Worm (Caenorhabditis elegans): ENCODE data around the gene ptrg-1.

ptrg-1 gene

ce11 chrIV:10194345-10194744 is at the start of gene ptrg-1:
Gene ptrg-1, minus strand, starts transcription at chrIV:10194445.
- no peak for TF ChIP-seq nhr-111 (GFP tag; optimal IDR thresholded peaks at IDR 0.05)
- peak; percentile 3 for TF ChIP-seq aha-1 (tag)

DNA sequence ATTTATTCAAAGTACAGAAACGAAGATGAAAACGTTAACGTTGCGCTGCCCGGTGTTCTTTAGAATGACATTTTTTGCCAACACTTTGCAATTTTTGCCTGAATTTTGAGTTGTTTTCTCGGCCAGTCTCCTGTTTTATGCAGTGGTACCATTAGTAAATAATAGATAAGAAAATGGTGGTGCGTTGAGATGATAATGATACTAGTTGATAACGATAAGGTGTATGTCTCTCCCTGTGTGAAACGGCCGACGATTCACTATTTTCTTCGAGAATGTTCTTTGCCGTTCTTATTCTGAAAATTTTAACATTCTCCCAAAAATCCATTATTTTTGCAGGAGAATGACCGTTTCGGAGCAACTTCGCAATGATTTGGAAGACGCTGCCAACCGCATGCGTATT is 49.0 kb upstream of the ptrg-1 start, which contains the start of gene tkt-1:
Gene tkt-1, plus strand, starts transcription at position 337 of the 400 bp plus-strand sequence.
- peak; percentile 14 for TF ChIP-seq T20F7.1 (GFP tag; optimal IDR thresholded peaks at IDR 0.05)
- peak; percentile 49 for TF ChIP-seq hlh-11 (tag; optimal IDR thresholded peaks at IDR 0.05)
- no peak for TF ChIP-seq fkh-10 (GFP tag; optimal IDR thresholded peaks at IDR 0.05)
- TF ChIP-seq hlh-30 (tag; optimal IDR thresholded peaks at IDR 0.05; ENCODE audit: insufficient read depth), result peak; percentile 21
- no peak for TF ChIP-seq Y105C5A.15 (GFP tag; IDR thresholded peaks at IDR 0.05)
- TF ChIP-seq ztf-11 (tag; optimal IDR thresholded peaks at IDR 0.05), result no peak
- TF ChIP-seq tra-1 (GFP tag; IDR thresholded peaks at IDR 0.05), result 0 out of 2 replicates have a peak, but pooled peaks have one; percentile 18
- no peak for TF ChIP-seq snpc-1.2 (GFP tag; IDR thresholded peaks at IDR 0.05)
- no peak for TF ChIP-seq nhr-41 (GFP tag; IDR thresholded peaks at IDR 0.05)
- peak; percentile 19; the same call in 1 of the 2 replicates for TF ChIP-seq php-3 (GFP tag; IDR thresholded peaks at IDR 0.05)
- TF ChIP-seq dmd-6 (GFP tag; IDR thresholded peaks at IDR 0.05), result peak; percentile 72
- peak; percentile 36 for TF ChIP-seq nhr-10 (tag; optimal IDR thresholded peaks at IDR 0.05)
- peak; percentile 67 for TF ChIP-seq nhr-28 (tag; optimal IDR thresholded peaks at IDR 0.05)
- TF ChIP-seq nhr-11 (tag; optimal IDR thresholded peaks at IDR 0.05), result no peak
- peak; percentile 23 for TF ChIP-seq lin-38 (GFP tag; IDR thresholded peaks at IDR 0.05)
- TF ChIP-seq unc-130 (GFP tag; optimal IDR thresholded peaks at IDR 0.05), result no peak
- peak; percentile 2 for TF ChIP-seq mep-1 (tag; optimal IDR thresholded peaks at IDR 0.05)
- peak; percentile 25 for TF ChIP-seq nhr-77 (tag; optimal IDR thresholded peaks at IDR 0.05)
- TF ChIP-seq lin-13 (GFP tag; optimal IDR thresholded peaks at IDR 0.05), result peak; percentile 10
- TF ChIP-seq lin-39 (tag; optimal IDR thresholded peaks at IDR 0.05), result no peak
- 0 out of 2 replicates have a peak, but pooled peaks have one; percentile 41 for TF ChIP-seq Y75B8A.6 (GFP tag; IDR thresholded peaks at IDR 0.05)
- TF ChIP-seq ceh-82 (tag; optimal IDR thresholded peaks at IDR 0.05), result no peak
- no peak for TF ChIP-seq daf-16 (GFP tag; optimal IDR thresholded peaks at IDR 0.05)
- TF ChIP-seq daf-16 (tag; optimal IDR thresholded peaks at IDR 0.05), result peak; percentile 94
- peak; percentile 25 for TF ChIP-seq nhr-48 (tag; optimal IDR thresholded peaks at IDR 0.05)
- peak; percentile 52 for TF ChIP-seq dve-1 (tag; optimal IDR thresholded peaks at IDR 0.05; ENCODE audit: insufficient read depth)
- TF ChIP-seq R02D3.7 (tag; optimal IDR thresholded peaks at IDR 0.05), result no peak
- TF ChIP-seq lsy-2 (tag; optimal IDR thresholded peaks at IDR 0.05), result peak in 1 of 2 experiments; percentile 9
- peak; percentile 71 for TF ChIP-seq pqm-1 (tag; optimal IDR thresholded peaks at IDR 0.05)
- TF ChIP-seq tag-97 (GFP tag; IDR thresholded peaks at IDR 0.05), result no peak

DNA sequence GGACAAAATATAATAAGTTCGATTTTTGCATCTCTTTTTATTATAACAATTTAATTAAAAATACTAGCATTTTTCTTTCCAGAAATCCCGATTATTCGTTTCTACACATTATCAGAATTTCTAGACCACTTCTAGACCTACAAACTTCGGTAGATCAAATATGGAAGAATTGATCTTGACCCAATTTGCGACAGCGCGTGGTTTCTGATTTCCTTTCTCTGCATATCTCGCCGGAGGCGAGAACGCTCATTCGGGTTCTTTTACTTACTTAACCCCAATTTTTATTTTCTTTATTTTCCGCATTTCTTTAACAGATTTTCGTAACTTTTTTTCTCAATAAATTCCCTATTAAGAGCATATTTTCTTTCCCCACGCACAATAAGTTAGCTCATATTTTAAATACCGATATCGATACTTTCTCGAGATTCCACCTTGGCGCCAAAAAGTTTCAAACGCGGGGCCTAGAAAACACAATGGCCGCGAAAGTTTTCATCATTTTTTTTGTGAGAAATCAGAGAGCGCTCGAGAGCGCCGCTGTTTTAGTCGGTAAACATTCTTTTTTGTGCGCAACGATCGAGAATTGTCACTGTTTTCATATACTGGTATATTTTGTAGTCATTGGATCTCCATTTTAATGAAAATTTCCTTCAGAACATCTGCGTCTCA is 48.3 kb upstream of the ptrg-1 start:
- TF ChIP-seq nhr-28 (tag; optimal IDR thresholded peaks at IDR 0.05) (peak; percentile 53), dpl-1 (GFP tag; optimal IDR thresholded peaks at IDR 0.05) (peak; percentile 71), ama-1 (optimal IDR thresholded peaks at IDR 0.05) (no peak), F26F4.8 (GFP tag; conservative IDR thresholded peaks at IDR 0.05) (no peak), aha-1 (tag) (no peak), hmg-1.1 (GFP tag; IDR thresholded peaks at IDR 0.05) (0 out of 2 replicates have a peak, but pooled peaks have one; percentile 5), nhr-42 (GFP tag; IDR thresholded peaks at IDR 0.05) (no peak), duxl-1 (tag; optimal IDR thresholded peaks at IDR 0.05; ENCODE audit: poor library complexity) (no peak), attf-4 (tag; optimal IDR thresholded peaks at IDR 0.05) (no peak), unc-130 (GFP tag; optimal IDR thresholded peaks at IDR 0.05) (peak; percentile 32), mxl-2 (GFP tag; conservative IDR thresholded peaks at IDR 0.05) (no peak), zfp-2 (tag; optimal IDR thresholded peaks at IDR 0.05) (no peak), mes-2 (tag; optimal IDR thresholded peaks at IDR 0.05; ENCODE audit: poor library complexity, severe bottlenecking) (peak; percentile 83), lsy-2 (tag; optimal IDR thresholded peaks at IDR 0.05) (no peak), nhr-6 (tag; optimal IDR thresholded peaks at IDR 0.05) (peak; percentile 6), pqm-1 (tag; optimal IDR thresholded peaks at IDR 0.05) (no peak), Y75B8A.6 (GFP tag; IDR thresholded peaks at IDR 0.05) (no peak), madf-9 (GFP tag; conservative IDR thresholded peaks at IDR 0.05) (0 out of 2 replicates have a peak, but pooled peaks have one; percentile 21)
